Worm (Caenorhabditis elegans): ENCODE measurements around the gene ipla-3.

DNA sequence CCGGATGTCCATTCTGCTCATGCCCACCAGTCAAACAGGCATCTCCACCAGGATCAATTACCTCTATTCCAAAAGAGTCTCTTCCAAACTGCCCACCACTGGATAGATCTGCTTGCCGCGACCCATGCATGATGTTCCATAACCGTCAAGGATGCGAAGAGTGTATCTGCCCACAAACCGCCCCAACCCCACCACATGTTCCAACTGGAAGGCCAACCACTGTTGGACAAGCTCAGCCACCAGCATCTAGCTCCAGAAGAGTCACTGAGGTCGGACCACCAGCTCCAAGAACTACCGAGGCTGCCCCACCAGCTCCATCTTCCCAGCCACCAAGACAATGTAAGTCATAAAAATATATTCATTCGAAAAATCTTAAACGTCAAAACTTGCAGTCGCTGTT, 58.4 kb downstream of the ipla-3 start:
- no peak for TF ChIP-seq ceh-40 (GFP tag; IDR thresholded peaks at IDR 0.05)
- TF ChIP-seq repo-1 (tag; optimal IDR thresholded peaks at IDR 0.05): no peak
- TF ChIP-seq nfya-1 (tag; optimal IDR thresholded peaks at IDR 0.05; ENCODE audit: borderline replicate concordance, insufficient read depth): no peak
- no peak for TF ChIP-seq mel-28 (tag; optimal IDR thresholded peaks at IDR 0.05; ENCODE audit: borderline replicate concordance)
- TF ChIP-seq attf-5 (GFP tag; optimal IDR thresholded peaks at IDR 0.05): no peak
- TF ChIP-seq T26A5.8 (tag; optimal IDR thresholded peaks at IDR 0.05): no peak
- no peak for TF ChIP-seq dpl-1 (GFP tag; optimal IDR thresholded peaks at IDR 0.05)
- TF ChIP-seq atf-7 (tag; optimal IDR thresholded peaks at IDR 0.05): no peak
- no peak for TF ChIP-seq B0336.3 (GFP tag; IDR thresholded peaks at IDR 0.05)
